Worm (Caenorhabditis elegans): Measurements from ENCODE around the gene dcn-1.

DNA sequence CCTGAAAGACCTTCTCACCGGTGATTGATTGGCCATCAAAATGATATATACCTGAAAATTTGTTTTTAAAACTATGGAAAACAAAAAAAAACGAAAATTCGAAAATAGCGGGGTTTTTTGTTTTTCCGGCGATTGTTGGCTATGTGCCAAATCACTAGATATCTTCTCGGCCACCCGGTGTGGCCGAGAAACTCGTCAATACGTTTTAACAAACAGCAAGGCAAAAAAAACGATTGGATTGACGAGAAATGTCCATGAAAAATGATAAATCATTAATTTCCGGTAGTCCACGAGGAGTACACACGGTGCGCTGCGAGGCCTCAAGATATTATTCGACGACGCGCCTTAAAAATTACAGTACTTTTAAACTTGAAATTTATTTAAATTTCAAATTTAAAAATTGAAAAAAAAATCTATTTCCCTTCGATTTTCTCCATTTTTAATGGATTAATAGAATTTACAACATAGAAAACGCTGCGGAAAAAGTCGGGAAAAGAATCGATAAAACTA lies 12.7 kb upstream of the dcn-1 start, which contains the start of gene R10E4.11:
- TF ChIP-seq F13C5.2 (tag; optimal IDR thresholded peaks at IDR 0.05) = no peak
- TF ChIP-seq ama-1 (optimal IDR thresholded peaks at IDR 0.05) = no peak
- TF ChIP-seq scrt-1 (GFP tag; IDR thresholded peaks at IDR 0.05) = no peak
- no peak for TF ChIP-seq ceh-36 (tag; optimal IDR thresholded peaks at IDR 0.05)
- TF ChIP-seq hmbx-1 (tag; optimal IDR thresholded peaks at IDR 0.05) = no peak

All from whole organism, early embryonic.